Worm (Caenorhabditis elegans) whole organism, young adult: ENCODE data around the gene cnt-2.

Source experiments
- B0035.1 ChIP-seq: sonication (generic microtip); optimal IDR thresholded peaks from 2 replicates; lab custom pipeline; 2016; ENCODE audit warnings: missing genetic modification characterization, mild to moderate bottlenecking, missing compliant biosample characterization, missing genotype, missing genetic modification reagents
- B0261.1 ChIP-seq: sonication (generic microtip); optimal IDR thresholded peaks from 2 replicates; lab custom pipeline; 2016; ENCODE audit warnings: mild to moderate bottlenecking, missing genetic modification characterization, moderate library complexity, missing compliant biosample characterization
- F33H1.4 ChIP-seq: fragments of 200-800 bp; sonication (Bioruptor generic); IDR thresholded peaks from 2 replicates; pipeline ENCODE4 v1.3.6; 2022; ENCODE audit warnings: missing genetic modification reagents, missing genetic modification characterization, missing compliant biosample characterization
- F37B4.10 ChIP-seq: fragments of 200-800 bp; sonication (Bioruptor generic); IDR thresholded peaks from 2 replicates; pipeline ENCODE4 v1.3.6; 2022; ENCODE audit warnings: missing genetic modification characterization, missing compliant biosample characterization
- F39B2.1 ChIP-seq: fragments of 200-800 bp; sonication (Bioruptor generic); IDR thresholded peaks from 2 replicates; pipeline ENCODE4 v1.3.6; 2022; ENCODE audit warnings: missing genetic modification reagents, missing genetic modification characterization, missing compliant biosample characterization
- F49E8.2 ChIP-seq: sonication (generic microtip); optimal IDR thresholded peaks from 3 replicates; lab custom pipeline; 2017; ENCODE audit warnings: missing genetic modification characterization, mild to moderate bottlenecking, missing compliant biosample characterization, antibody characterized with exemption, moderate library complexity; ENCODE audit not compliant: insufficient read depth
- K11D2.4 ChIP-seq: fragments of 200-800 bp; sonication (Bioruptor generic); IDR thresholded peaks from 2 replicates; pipeline ENCODE4 v1.3.6; 2022; ENCODE audit warnings: missing genetic modification reagents, missing genetic modification characterization, missing compliant biosample characterization
- Y53F4B.3 ChIP-seq: fragments of 200-800 bp; sonication (Bioruptor generic); IDR thresholded peaks from 2 replicates; pipeline ENCODE4 v1.3.6; 2022; ENCODE audit warnings: missing genetic modification reagents, missing genetic modification characterization, missing compliant biosample characterization
- Y79H2A.3 ChIP-seq: fragments of 200-800 bp; sonication (Bioruptor generic); conservative IDR thresholded peaks from 2 replicates; pipeline ENCODE4 v1.3.6; 2022; ENCODE audit warnings: missing genetic modification reagents, missing genetic modification characterization, missing compliant biosample characterization
- atf-7 ChIP-seq: sonication (generic microtip); optimal IDR thresholded peaks from 2 replicates; lab custom pipeline; 2017; ENCODE audit warnings: mild to moderate bottlenecking, missing genetic modification characterization, missing compliant biosample characterization
- athp-1 ChIP-seq: sonication (generic microtip); optimal IDR thresholded peaks from 2 replicates; lab custom pipeline; 2017; ENCODE audit warnings: mild to moderate bottlenecking, missing genetic modification characterization, missing compliant biosample characterization
- attf-3 ChIP-seq: fragments of 200-800 bp; sonication (Bioruptor generic); conservative IDR thresholded peaks from 2 replicates; pipeline ENCODE4 v1.3.6; 2022; ENCODE audit warnings: missing genetic modification reagents, missing genetic modification characterization, missing compliant biosample characterization
- attf-5 ChIP-seq: fragments of 200-800 bp; sonication (Bioruptor generic); optimal IDR thresholded peaks from 2 replicates; lab custom pipeline; 2018; ENCODE audit warnings: mild to moderate bottlenecking, missing genetic modification characterization, missing compliant biosample characterization
- attf-6 ChIP-seq: fragments of 200-800 bp; sonication (Bioruptor generic); IDR thresholded peaks from 2 replicates; pipeline ENCODE4 v1.3.6; 2022; ENCODE audit warnings: missing genetic modification reagents, missing genetic modification characterization, missing compliant biosample characterization
- bed-1 ChIP-seq: fragments of 200-800 bp; sonication (Bioruptor generic); IDR thresholded peaks from 2 replicates; pipeline ENCODE4 v1.3.6; 2022; ENCODE audit warnings: missing genetic modification reagents, missing genetic modification characterization, missing compliant biosample characterization
- ccch-3 ChIP-seq: fragments of 200-800 bp; sonication (Bioruptor generic); optimal IDR thresholded peaks from 2 replicates; lab custom pipeline; 2018; ENCODE audit warnings: mild to moderate bottlenecking, missing genetic modification characterization, missing compliant biosample characterization
- ceh-100 ChIP-seq: fragments of 200-800 bp; sonication (Bioruptor generic); IDR thresholded peaks from 2 replicates; pipeline ENCODE4 v1.3.6; 2022; ENCODE audit warnings: missing genetic modification reagents, missing genetic modification characterization, missing compliant biosample characterization
- ceh-58 ChIP-seq: fragments of 200-800 bp; sonication (Bioruptor generic); IDR thresholded peaks from 2 replicates; pipeline ENCODE4 v1.3.6; 2022; ENCODE audit warnings: missing genetic modification characterization, missing compliant biosample characterization
- dpff-1 ChIP-seq: sonication (generic microtip); optimal IDR thresholded peaks from 2 replicates; lab custom pipeline; 2017; ENCODE audit warnings: mild to moderate bottlenecking, missing genetic modification characterization, missing compliant biosample characterization
- dpl-1 ChIP-seq: fragments of 150-350 bp; optimal IDR thresholded peaks from 2 replicates; lab custom pipeline; 2014; ENCODE audit warnings: missing biosample characterization, missing genetic modification reagents, missing genetic modification characterization
- egl-44 ChIP-seq: fragments of 200-800 bp; sonication (Bioruptor generic); IDR thresholded peaks from 2 replicates; pipeline ENCODE4 v1.3.6; 2022; ENCODE audit warnings: missing genetic modification reagents, missing genetic modification characterization, missing compliant biosample characterization
- ets-4 ChIP-seq: fragments of 200-800 bp; sonication (Bioruptor generic); optimal IDR thresholded peaks from 2 replicates; lab custom pipeline; 2018; ENCODE audit warnings: mild to moderate bottlenecking, missing genetic modification characterization, missing compliant biosample characterization
- gei-17 ChIP-seq: fragments of 200-800 bp; sonication (Bioruptor generic); optimal IDR thresholded peaks from 2 replicates; lab custom pipeline; 2018; ENCODE audit warnings: mild to moderate bottlenecking, missing genetic modification characterization, missing compliant biosample characterization
- hlh-12 ChIP-seq: sonication (generic microtip); optimal IDR thresholded peaks from 2 replicates; lab custom pipeline; 2016; ENCODE audit warnings: missing genetic modification characterization, missing compliant biosample characterization
- hmg-1.2 ChIP-seq: fragments of 200-800 bp; sonication (Bioruptor generic); IDR thresholded peaks from 2 replicates; pipeline ENCODE4 v1.3.6; 2022; ENCODE audit warnings: missing genetic modification reagents, missing genetic modification characterization, missing compliant biosample characterization
- hsf-1 ChIP-seq: fragments of 200-800 bp; sonication (Bioruptor generic); IDR thresholded peaks from 2 replicates; pipeline ENCODE4 v1.3.6; 2022; ENCODE audit warnings: missing genetic modification reagents, missing genetic modification characterization, missing compliant biosample characterization
- let-526 ChIP-seq: fragments of 200-800 bp; sonication (Bioruptor generic); IDR thresholded peaks from 2 replicates; pipeline ENCODE4 v1.3.6; 2022; ENCODE audit warnings: missing genetic modification reagents, missing genetic modification characterization, missing compliant biosample characterization
- let-607 ChIP-seq, 2 experiments: fragments of 200-800 bp in 1 of 2; sonication (Bioruptor generic) in 1 of 2; sonication (generic microtip) in 1 of 2; optimal IDR thresholded peaks; 2 replicates each; lab custom pipeline; 2016 to 2018; ENCODE audit warnings: mild to moderate bottlenecking in 2 of 2, missing compliant biosample characterization in 2 of 2, missing genetic modification characterization in 2 of 2, moderate library complexity in 2 of 2, missing genotype in 1 of 2
- lin-26 ChIP-seq: fragments of 200-800 bp; sonication (Bioruptor generic); IDR thresholded peaks from 2 replicates; pipeline ENCODE4 v1.3.6; 2022; ENCODE audit warnings: missing genetic modification reagents, missing genetic modification characterization, missing compliant biosample characterization
- lir-1 ChIP-seq: fragments of 200-800 bp; sonication (Bioruptor generic); conservative IDR thresholded peaks from 2 replicates; pipeline ENCODE4 v1.3.6; 2022; ENCODE audit warnings: missing genetic modification reagents, missing genetic modification characterization, missing compliant biosample characterization
- lsy-27 ChIP-seq: sonication (generic microtip); optimal IDR thresholded peaks from 2 replicates; lab custom pipeline; 2017; ENCODE audit warnings: missing genetic modification characterization, mild to moderate bottlenecking, missing compliant biosample characterization, antibody characterized with exemption, missing genotype, borderline replicate concordance; ENCODE audit not compliant: insufficient read depth
- madf-6 ChIP-seq: fragments of 200-800 bp; sonication (Bioruptor generic); IDR thresholded peaks from 2 replicates; pipeline ENCODE4 v1.3.6; 2022; ENCODE audit warnings: missing genetic modification reagents, missing genetic modification characterization, missing compliant biosample characterization
- mcd-1 ChIP-seq: fragments of 200-800 bp; sonication (Bioruptor generic); IDR thresholded peaks from 2 replicates; pipeline ENCODE4 v1.3.6; 2022; ENCODE audit warnings: missing genetic modification reagents, missing genetic modification characterization, missing compliant biosample characterization
- mxl-1 ChIP-seq: sonication (generic microtip); optimal IDR thresholded peaks from 2 replicates; lab custom pipeline; 2016; ENCODE audit warnings: missing genetic modification characterization, missing compliant biosample characterization
- nfya-1 ChIP-seq: sonication (generic microtip); optimal IDR thresholded peaks from 2 replicates; lab custom pipeline; 2017; ENCODE audit warnings: antibody characterized with exemption, missing compliant biosample characterization, missing genetic modification characterization, borderline replicate concordance; ENCODE audit not compliant: insufficient read depth
- nfya-2 ChIP-seq: fragments of 200-800 bp; sonication (Bioruptor generic); IDR thresholded peaks from 2 replicates; pipeline ENCODE4 v1.3.6; 2022; ENCODE audit warnings: missing genetic modification reagents, missing genetic modification characterization, missing compliant biosample characterization
- nhr-80 ChIP-seq: sonication (generic microtip); optimal IDR thresholded peaks from 2 replicates; lab custom pipeline; 2016; ENCODE audit warnings: missing genetic modification characterization, missing compliant biosample characterization
- rec-8 ChIP-seq, 2 experiments: sonication (generic microtip); optimal IDR thresholded peaks; 2 replicates each; lab custom pipeline; 2016; ENCODE audit warnings: mild to moderate bottlenecking in 2 of 2, missing genetic modification characterization in 2 of 2, missing genetic modification reagents in 2 of 2, missing genotype in 2 of 2, missing biosample characterization in 1 of 2, missing compliant biosample characterization in 1 of 2, moderate library complexity in 1 of 2
- repo-1 ChIP-seq: sonication (generic microtip); optimal IDR thresholded peaks from 2 replicates; lab custom pipeline; 2017; ENCODE audit warnings: mild to moderate bottlenecking, missing genetic modification characterization, missing compliant biosample characterization
- sea-2 ChIP-seq: fragments of 200-800 bp; sonication (Bioruptor generic); IDR thresholded peaks from 2 replicates; pipeline ENCODE4 v1.3.6; 2022; ENCODE audit warnings: missing genetic modification characterization, missing compliant biosample characterization
- snpc-1.1 ChIP-seq: sonication (generic microtip); optimal IDR thresholded peaks from 2 replicates; lab custom pipeline; 2017; ENCODE audit warnings: missing genetic modification characterization, mild to moderate bottlenecking, missing compliant biosample characterization, antibody characterized with exemption, moderate library complexity, missing genotype, missing genetic modification reagents; ENCODE audit not compliant: insufficient read depth
- snpc-3.4 ChIP-seq: sonication (generic microtip); optimal IDR thresholded peaks from 2 replicates; lab custom pipeline; 2017; ENCODE audit warnings: missing genetic modification characterization, mild to moderate bottlenecking, missing compliant biosample characterization, antibody characterized with exemption, moderate library complexity, missing genotype, missing genetic modification reagents
- somi-1 ChIP-seq: fragments of 200-800 bp; sonication (Bioruptor generic); optimal IDR thresholded peaks from 2 replicates; lab custom pipeline; 2018; ENCODE audit warnings: mild to moderate bottlenecking, missing genetic modification characterization, missing compliant biosample characterization
- tbp1 ChIP-seq: fragments of 200-800 bp; sonication (Bioruptor generic); optimal IDR thresholded peaks from 2 replicates; lab custom pipeline; 2018; ENCODE audit warnings: mild to moderate bottlenecking, missing genetic modification characterization, missing compliant biosample characterization
- unc-62 ChIP-seq: fragments of 150-350 bp; optimal IDR thresholded peaks from 2 replicates; lab custom pipeline; 2014; ENCODE audit warnings: missing biosample characterization, missing genetic modification reagents, missing genetic modification characterization
- xnd-1 ChIP-seq: sonication (generic microtip); optimal IDR thresholded peaks from 2 replicates; lab custom pipeline; 2016; ENCODE audit warnings: missing genotype, missing genetic modification reagents, missing genetic modification characterization, missing compliant biosample characterization
- zim-3 ChIP-seq: sonication (generic microtip); optimal IDR thresholded peaks from 2 replicates; lab custom pipeline; 2017; ENCODE audit warnings: mild to moderate bottlenecking, missing genetic modification characterization, moderate library complexity, missing compliant biosample characterization
- ztf-25 ChIP-seq: fragments of 200-800 bp; sonication (Bioruptor generic); IDR thresholded peaks from 2 replicates; pipeline ENCODE4 v1.3.6; 2022; ENCODE audit warnings: missing genetic modification reagents, missing genetic modification characterization, missing compliant biosample characterization

cnt-2 gene

DNA sequence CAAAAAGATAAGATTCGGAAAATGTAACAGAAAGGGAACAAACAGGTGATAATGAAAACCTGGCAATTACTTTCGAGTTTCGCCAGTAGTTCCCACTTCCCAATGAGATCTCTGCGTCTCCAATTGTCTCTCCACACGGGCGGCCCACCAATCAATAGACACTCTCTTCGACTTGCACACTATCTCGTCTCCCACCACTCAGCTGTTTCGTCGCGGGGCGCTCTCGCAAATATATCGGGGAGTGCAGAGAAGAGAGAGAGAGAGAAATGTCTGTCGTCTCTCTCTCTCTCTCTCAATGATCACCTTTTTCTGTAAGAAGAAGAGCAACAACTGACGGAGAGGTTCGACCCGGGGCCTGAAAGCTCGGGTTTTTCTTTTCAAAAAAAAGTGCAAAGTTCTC is 65.4 kb downstream of the cnt-2 start (continued):
- no peak for TF ChIP-seq hlh-12 (tag; lab: Kevin White, UChicago)
- TF ChIP-seq ccch-3 (GFP tag; lab: Kevin White, UChicago) = no peak
- TF ChIP-seq let-526 (GFP tag; lab: Robert Waterston, UW) = no peak
- no peak for TF ChIP-seq dpl-1 (GFP tag; lab: Kevin White, UChicago)
- peak; percentile 37 for TF ChIP-seq gei-17 (GFP tag; lab: Kevin White, UChicago)
- no peak for TF ChIP-seq repo-1 (tag; lab: Kevin White, UChicago)
- TF ChIP-seq hsf-1 (GFP tag; lab: Robert Waterston, UW) = 0 out of 2 replicates have a peak, but pooled peaks have one; percentile 7
- TF ChIP-seq lir-1 = peak; percentile 41
- TF ChIP-seq ets-4 (GFP tag; lab: Kevin White, UChicago) = peak; percentile 8
- no peak for TF ChIP-seq rec-8 (tag; optimal IDR thresholded peaks at IDR 0.05; lab: Kevin White, UChicago)
- no peak for TF ChIP-seq nfya-1 (tag; lab: Kevin White, UChicago)
- no peak for TF ChIP-seq F39B2.1 (GFP tag; lab: Robert Waterston, UW)
- TF ChIP-seq dpff-1 (tag; lab: Kevin White, UChicago) = no peak
- TF ChIP-seq B0035.1 (tag; lab: Kevin White, UChicago) = no peak
- TF ChIP-seq ztf-25 (GFP tag; lab: Robert Waterston, UW) = no peak
- no peak for TF ChIP-seq sea-2 (GFP tag; lab: Robert Waterston, UW)
- TF ChIP-seq attf-6 = no peak
- TF ChIP-seq F49E8.2 (tag; lab: Kevin White, UChicago) = no peak
- peak; percentile 71; the same call in 1 of the 2 replicates for TF ChIP-seq K11D2.4
- TF ChIP-seq mxl-1 = no peak
- TF ChIP-seq Y53F4B.3 (GFP tag; lab: Robert Waterston, UW) = no peak
- peak; percentile 19 to 58 for TF ChIP-seq let-607 (tag; optimal IDR thresholded peaks at IDR 0.05; lab: Kevin White, UChicago)
- no peak for TF ChIP-seq B0261.1
- TF ChIP-seq lin-26 (GFP tag; lab: Robert Waterston, UW) = peak; percentile 73
- TF ChIP-seq athp-1 (tag; lab: Kevin White, UChicago) = peak; percentile 46
- no peak for TF ChIP-seq ceh-58 (GFP tag; lab: Robert Waterston, UW)
- TF ChIP-seq snpc-1.1 (tag; lab: Kevin White, UChicago) = no peak
- TF ChIP-seq atf-7 (tag; lab: Kevin White, UChicago) = peak; percentile 80
- no peak for TF ChIP-seq lsy-27 (tag; lab: Kevin White, UChicago)
- TF ChIP-seq hmg-1.2 = peak; percentile 92
- TF ChIP-seq somi-1 (GFP tag; lab: Kevin White, UChicago) = peak; percentile 83
- TF ChIP-seq ceh-100 (GFP tag; lab: Robert Waterston, UW) = 0 out of 2 replicates have a peak, but pooled peaks have one; percentile 32
- no peak for TF ChIP-seq snpc-3.4
- no peak for TF ChIP-seq unc-62
- TF ChIP-seq nhr-80 (tag; lab: Kevin White, UChicago) = peak; percentile 95
- no peak for TF ChIP-seq xnd-1 (tag; lab: Kevin White, UChicago)
- peak; percentile 81 for TF ChIP-seq attf-5 (GFP tag; lab: Kevin White, UChicago)
- TF ChIP-seq Y79H2A.3 = no peak
- TF ChIP-seq zim-3 (tag; lab: Kevin White, UChicago) = no peak
- TF ChIP-seq madf-6 (GFP tag; lab: Robert Waterston, UW) = peak; percentile 48; the same call in 1 of the 2 replicates
- TF ChIP-seq bed-1 (GFP tag; lab: Robert Waterston, UW) = no peak
- TF ChIP-seq nfya-2 = no peak
- peak; percentile 72 for TF ChIP-seq mcd-1
- peak; percentile 58 for TF ChIP-seq tbp1 (GFP tag; lab: Kevin White, UChicago)
- no peak for TF ChIP-seq F37B4.10 (GFP tag; lab: Robert Waterston, UW)
- no peak for TF ChIP-seq attf-3 (GFP tag; lab: Robert Waterston, UW)
- TF ChIP-seq F33H1.4 (GFP tag; lab: Robert Waterston, UW) = no peak; the same call in 1 of the 2 replicates
- TF ChIP-seq egl-44 (GFP tag; lab: Robert Waterston, UW) = peak; percentile 59; the same call in 1 of the 2 replicates
